Fruit fly (Drosophila melanogaster): Measurements from ENCODE around the gene CG6333.

The CG6333 gene

dm6 chr3L:17502235-17502634 lies 16.2 kb upstream of the CG6333 start:
- TF ChIP-seq wor (GFP tag; IDR thresholded peaks at IDR 0.05): no peak
- peak; percentile 21; the same call in 1 of the 2 replicates for TF ChIP-seq slbo (GFP tag; IDR thresholded peaks at IDR 0.05)
- peak; percentile 79 for TF ChIP-seq sens (GFP tag)
- peak; percentile 60 for TF ChIP-seq Drgx (GFP tag; IDR thresholded peaks at IDR 0.05)
- TF ChIP-seq zfh1 (GFP tag; IDR thresholded peaks at IDR 0.05): 0 out of 3 replicates have a peak, but pooled peaks have one; percentile 41
- TF ChIP-seq caup (GFP tag; optimal IDR thresholded peaks at IDR 0.05; ENCODE audit: severe bottlenecking): no peak
- no peak for TF ChIP-seq ind (GFP tag; optimal IDR thresholded peaks at IDR 0.05)
- TF ChIP-seq cad (GFP tag; optimal IDR thresholded peaks at IDR 0.05): no peak
- TF ChIP-seq Sox102F (GFP tag; optimal IDR thresholded peaks at IDR 0.05): peak; percentile 3
- no peak for TF ChIP-seq amos (GFP tag; IDR thresholded peaks at IDR 0.05; ENCODE audit: partially characterized antibody)
- peak; percentile 77 for TF ChIP-seq lbe (GFP tag; optimal IDR thresholded peaks at IDR 0.05)
- no peak for TF ChIP-seq sug (tag; optimal IDR thresholded peaks at IDR 0.05)
- no peak for TF ChIP-seq repo (GFP tag; optimal IDR thresholded peaks at IDR 0.05)
- peak; percentile 53 for TF ChIP-seq corto (GFP tag; optimal IDR thresholded peaks at IDR 0.05)

dm6 chr3L:17500315-17500985 lies 14.4 kb upstream of the CG6333 start:
- TF ChIP-seq dmrt11E (tag; optimal IDR thresholded peaks at IDR 0.05) (no peak), CG2889 (GFP tag; IDR thresholded peaks at IDR 0.05) (no peak), B-H1 (GFP tag; IDR thresholded peaks at IDR 0.05) (no peak), CG9215 (GFP tag; IDR thresholded peaks at IDR 0.05) (no peak), CG18764 (GFP tag; optimal IDR thresholded peaks at IDR 0.05) (no peak), z (GFP tag; IDR thresholded peaks at IDR 0.05) (0 out of 3 replicates have a peak, but pooled peaks have one; percentile 36), Drgx (GFP tag; IDR thresholded peaks at IDR 0.05) (peak; percentile 38), bsh (GFP tag; optimal IDR thresholded peaks at IDR 0.05) (peak in 1 of 2 experiments; percentile 24), Eip74EF (GFP tag; optimal IDR thresholded peaks at IDR 0.05) (no peak), nom (GFP tag; optimal IDR thresholded peaks at IDR 0.05) (peak; percentile 43), CTCF (GFP tag; optimal IDR thresholded peaks at IDR 0.05) (peak; percentile 28), sens (GFP tag) (peak; percentile 10), vnd (GFP tag; IDR thresholded peaks at IDR 0.05; ENCODE audit: partially characterized antibody) (0 out of 3 replicates have a peak, but pooled peaks have one; percentile 11), CG6683 (GFP tag; optimal IDR thresholded peaks at IDR 0.05) (no peak), HLH4C (GFP tag; IDR thresholded peaks at IDR 0.05; ENCODE audit: partially characterized antibody) (no peak), BEAF-32 (GFP tag; optimal IDR thresholded peaks at IDR 0.05) (no peak), CG6854 (GFP tag; optimal IDR thresholded peaks at IDR 0.05) (no peak), Trl (optimal IDR thresholded peaks at IDR 0.05) (peak in 1 of 2 experiments; percentile 28), Trl (GFP tag; optimal IDR thresholded peaks at IDR 0.05) (no peak), lmd (GFP tag; IDR thresholded peaks at IDR 0.05) (no peak), cg (GFP tag; optimal IDR thresholded peaks at IDR 0.05) (peak; percentile 64), CG4360 (GFP tag; IDR thresholded peaks at IDR 0.05) (peak; percentile 42; the same call in 1 of the 2 replicates), Ets97D (GFP tag; optimal IDR thresholded peaks at IDR 0.05) (no peak), crp (GFP tag; optimal IDR thresholded peaks at IDR 0.05) (no peak), bowl (GFP tag; IDR thresholded peaks at IDR 0.05) (no peak), usp (GFP tag; optimal IDR thresholded peaks at IDR 0.05) (no peak), CG15479 (GFP tag; optimal IDR thresholded peaks at IDR 0.05) (peak; percentile 76)

Measured in whole organism, embryonic.